Worm (Caenorhabditis elegans): Measurements from ENCODE around the gene acr-12.

acr-12 gene

DNA sequence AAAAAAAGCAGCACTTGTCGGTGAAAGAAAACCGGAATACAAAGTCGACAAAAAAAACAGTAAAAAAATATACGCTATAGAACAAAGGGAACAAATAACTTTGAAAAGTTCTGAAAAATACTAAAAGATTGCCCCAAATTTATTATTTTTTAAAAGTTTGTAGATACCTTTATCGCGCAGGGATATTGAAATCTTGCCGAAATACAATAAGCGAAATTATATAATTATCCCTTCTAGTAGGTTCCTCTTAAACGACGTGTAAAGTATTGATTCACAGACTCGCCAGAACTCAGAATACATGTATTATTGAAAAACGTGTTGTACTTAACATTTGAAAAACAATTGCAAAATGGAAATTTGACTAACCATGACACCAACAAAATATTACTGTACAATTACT lies 18.3 kb upstream of the acr-12 start (continued):
- TF ChIP-seq F10B5.3 (tag; optimal IDR thresholded peaks at IDR 0.05), result peak; percentile 94
- TF ChIP-seq nhr-48 (tag; optimal IDR thresholded peaks at IDR 0.05), result peak; percentile 82
- TF ChIP-seq ama-1 (optimal IDR thresholded peaks at IDR 0.05), result no peak
- TF ChIP-seq ztf-11 (tag; optimal IDR thresholded peaks at IDR 0.05), result no peak
- TF ChIP-seq tra-1 (GFP tag; IDR thresholded peaks at IDR 0.05), result peak; percentile 62; the same call in 1 of the 2 replicates
- TF ChIP-seq hmg-1.1 (GFP tag; IDR thresholded peaks at IDR 0.05), result peak; percentile 96
- no peak for TF ChIP-seq saeg-2 (GFP tag; IDR thresholded peaks at IDR 0.05)
- peak; percentile 34 to 87 for TF ChIP-seq daf-16 (GFP tag; optimal IDR thresholded peaks at IDR 0.05)
- TF ChIP-seq daf-16 (tag; optimal IDR thresholded peaks at IDR 0.05), result peak; percentile 83
- peak; percentile 72 for TF ChIP-seq ceh-28 (tag; optimal IDR thresholded peaks at IDR 0.05)
- peak; percentile 96 for TF ChIP-seq F37D6.2 (tag; optimal IDR thresholded peaks at IDR 0.05)
- TF ChIP-seq fos-1 (tag; optimal IDR thresholded peaks at IDR 0.05), result no peak
- peak; percentile 93 for TF ChIP-seq rbr-2 (tag; optimal IDR thresholded peaks at IDR 0.05)
- TF ChIP-seq lin-1 (GFP tag; IDR thresholded peaks at IDR 0.05), result 0 out of 2 replicates have a peak, but pooled peaks have one; percentile 11
- TF ChIP-seq ceh-82 (tag; optimal IDR thresholded peaks at IDR 0.05), result no peak
- TF ChIP-seq hlh-30 (tag; optimal IDR thresholded peaks at IDR 0.05; ENCODE audit: insufficient read depth), result peak; percentile 81
- no peak for TF ChIP-seq aly-2 (tag; optimal IDR thresholded peaks at IDR 0.05)
- TF ChIP-seq snpc-1.2 (GFP tag; IDR thresholded peaks at IDR 0.05), result no peak
- TF ChIP-seq lin-29 (GFP tag; IDR thresholded peaks at IDR 0.05), result peak; percentile 79
- TF ChIP-seq zfp-2 (tag; optimal IDR thresholded peaks at IDR 0.05), result peak; percentile 30
- peak; percentile 75; the same call in 1 of the 2 replicates for TF ChIP-seq mdt-29 (GFP tag; IDR thresholded peaks at IDR 0.05)
- TF ChIP-seq daf-19 (GFP tag; conservative IDR thresholded peaks at IDR 0.05), result no peak
- TF ChIP-seq vab-7 (GFP tag; IDR thresholded peaks at IDR 0.05), result peak; percentile 46; the same call in 1 of the 2 replicates
- TF ChIP-seq nhr-28 (tag; optimal IDR thresholded peaks at IDR 0.05), result peak; percentile 80
- peak; percentile 13 for TF ChIP-seq Y5F2A.4 (GFP tag; optimal IDR thresholded peaks at IDR 0.05)
- no peak for TF ChIP-seq ceh-44 (GFP tag; IDR thresholded peaks at IDR 0.05)
- peak; percentile 28 for TF ChIP-seq pqm-1 (tag; optimal IDR thresholded peaks at IDR 0.05)
- TF ChIP-seq lin-38 (GFP tag; IDR thresholded peaks at IDR 0.05), result peak; percentile 70
- TF ChIP-seq ztf-7 (tag; optimal IDR thresholded peaks at IDR 0.05), result peak; percentile 95
- no peak for TF ChIP-seq F26F4.8 (GFP tag; conservative IDR thresholded peaks at IDR 0.05)
- peak; percentile 82 for TF ChIP-seq mes-2 (tag; optimal IDR thresholded peaks at IDR 0.05; ENCODE audit: poor library complexity, severe bottlenecking)
- TF ChIP-seq hlh-11 (tag; optimal IDR thresholded peaks at IDR 0.05), result peak; percentile 80
- TF ChIP-seq nhr-10 (tag; optimal IDR thresholded peaks at IDR 0.05), result peak; percentile 62
- TF ChIP-seq gei-8 (GFP tag; optimal IDR thresholded peaks at IDR 0.05), result no peak
- peak; percentile 76 to 93 for TF ChIP-seq lsy-2 (tag; optimal IDR thresholded peaks at IDR 0.05)
- TF ChIP-seq dmd-6 (GFP tag; IDR thresholded peaks at IDR 0.05), result peak; percentile 83
- TF ChIP-seq madf-5 (GFP tag; IDR thresholded peaks at IDR 0.05), result peak in 1 of 2 experiments; percentile 66; a peak in 1 of 4 replicates
- no peak for TF ChIP-seq sdz-12 (GFP tag; optimal IDR thresholded peaks at IDR 0.05)
- TF ChIP-seq ceh-62 (tag; optimal IDR thresholded peaks at IDR 0.05), result no peak
- TF ChIP-seq mdl-1 (tag; optimal IDR thresholded peaks at IDR 0.05), result peak; percentile 66 to 73
- no peak for TF ChIP-seq tag-97 (GFP tag; IDR thresholded peaks at IDR 0.05)
- peak; percentile 95 for TF ChIP-seq dve-1 (tag; optimal IDR thresholded peaks at IDR 0.05; ENCODE audit: insufficient read depth)
- TF ChIP-seq T26A8.4 (GFP tag; IDR thresholded peaks at IDR 0.05), result peak; percentile 94
- 0 out of 2 replicates have a peak, but pooled peaks have one; percentile 47 for TF ChIP-seq egl-43 (GFP tag; IDR thresholded peaks at IDR 0.05)
- no peak for TF ChIP-seq Y105C5A.15 (GFP tag; IDR thresholded peaks at IDR 0.05)
- TF ChIP-seq ces-1 (GFP tag; optimal IDR thresholded peaks at IDR 0.05), result peak; percentile 89
- TF ChIP-seq jun-1 (tag; optimal IDR thresholded peaks at IDR 0.05), result peak; percentile 90
- TF ChIP-seq attf-4 (tag; optimal IDR thresholded peaks at IDR 0.05), result no peak
- peak; percentile 63 for TF ChIP-seq mxl-3 (GFP tag; optimal IDR thresholded peaks at IDR 0.05)
- no peak for TF ChIP-seq dmd-8 (GFP tag; IDR thresholded peaks at IDR 0.05)
- no peak for TF ChIP-seq set-16 (GFP tag; IDR thresholded peaks at IDR 0.05)
- TF ChIP-seq ceh-32 (tag; optimal IDR thresholded peaks at IDR 0.05; ENCODE audit: poor library complexity), result peak; percentile 53
